Worm (Caenorhabditis elegans): ENCODE measurements around the gene T04C12.33.

T04C12.33 gene

DNA sequence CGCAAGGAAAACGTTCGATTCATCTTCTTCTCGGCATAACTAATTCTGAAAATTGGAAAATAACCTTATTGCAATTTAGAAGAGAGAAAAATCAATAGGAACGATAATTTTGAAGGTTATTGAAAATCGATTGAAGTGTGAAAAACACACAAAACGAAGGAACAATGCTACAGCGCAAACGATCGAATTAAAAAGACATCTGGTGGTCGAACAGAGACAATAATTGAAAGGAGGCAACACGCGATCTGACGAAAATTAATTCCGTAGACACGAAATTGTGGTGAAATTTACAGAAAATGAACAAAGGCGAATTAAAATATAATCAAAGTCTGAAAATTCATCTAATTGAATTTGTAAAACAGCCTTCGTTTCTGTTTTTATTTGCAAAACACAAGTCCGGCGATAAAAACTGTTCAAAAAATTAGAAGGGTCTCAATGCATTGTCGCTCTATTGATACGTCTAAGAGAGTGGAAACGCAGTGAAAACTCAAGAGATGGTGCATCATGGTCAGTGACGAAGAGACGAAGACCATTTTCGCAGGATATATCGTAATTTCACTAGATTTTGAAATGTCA, 12.6 kb upstream of the T04C12.33 start, which contains the start of gene pak-2 (continued):
- TF ChIP-seq die-1 (tag; optimal IDR thresholded peaks at IDR 0.05): no peak
- no peak for TF ChIP-seq repo-1 (tag; optimal IDR thresholded peaks at IDR 0.05)
- TF ChIP-seq ama-1 (optimal IDR thresholded peaks at IDR 0.05): no peak
- no peak for TF ChIP-seq ama-1 (GFP tag; optimal IDR thresholded peaks at IDR 0.05)
- no peak for TF ChIP-seq tbx-9 (tag; optimal IDR thresholded peaks at IDR 0.05; ENCODE audit: borderline replicate concordance)
- no peak for TF ChIP-seq lsy-27 (tag; optimal IDR thresholded peaks at IDR 0.05; ENCODE audit: borderline replicate concordance, insufficient read depth)
- no peak for TF ChIP-seq mxl-1 (tag; optimal IDR thresholded peaks at IDR 0.05)
- TF ChIP-seq F39B2.1 (GFP tag; IDR thresholded peaks at IDR 0.05): no peak
- peak; percentile 49 for TF ChIP-seq ztf-18 (tag; optimal IDR thresholded peaks at IDR 0.05)
- peak; percentile 58; the same call in 1 of the 2 replicates for TF ChIP-seq hmg-1.2 (GFP tag; IDR thresholded peaks at IDR 0.05)
- no peak for TF ChIP-seq ztf-28 (GFP tag; IDR thresholded peaks at IDR 0.05)
- no peak for TF ChIP-seq F55B11.4 (tag; optimal IDR thresholded peaks at IDR 0.05; ENCODE audit: borderline replicate concordance, insufficient read depth)
- no peak for TF ChIP-seq rec-8 (tag; optimal IDR thresholded peaks at IDR 0.05)

DNA sequence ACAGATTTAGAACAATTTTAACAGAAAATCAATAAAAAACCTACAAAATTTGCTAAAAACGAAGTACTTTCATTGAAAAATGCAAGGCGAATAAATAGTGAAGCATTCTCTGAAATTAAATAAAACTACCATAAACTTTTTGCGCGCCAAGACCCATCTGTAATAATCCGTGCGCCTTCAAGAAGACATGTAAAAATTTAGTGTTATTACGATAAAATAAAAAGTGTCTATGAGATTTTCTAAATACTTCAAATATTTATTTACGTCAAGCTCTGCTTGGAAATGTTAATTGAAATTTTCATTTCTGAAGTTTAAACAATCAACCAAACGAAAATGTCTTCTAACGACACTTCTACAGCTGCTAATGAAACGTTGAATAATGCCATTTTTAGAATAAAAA, 12.0 kb upstream of the T04C12.33 start, which contains the start of gene C45B11.9:
Gene C45B11.9, plus strand, starts transcription at position 301 of the 400 bp plus-strand sequence.
- TF ChIP-seq F52B5.7 (tag; optimal IDR thresholded peaks at IDR 0.05): no peak

DNA sequence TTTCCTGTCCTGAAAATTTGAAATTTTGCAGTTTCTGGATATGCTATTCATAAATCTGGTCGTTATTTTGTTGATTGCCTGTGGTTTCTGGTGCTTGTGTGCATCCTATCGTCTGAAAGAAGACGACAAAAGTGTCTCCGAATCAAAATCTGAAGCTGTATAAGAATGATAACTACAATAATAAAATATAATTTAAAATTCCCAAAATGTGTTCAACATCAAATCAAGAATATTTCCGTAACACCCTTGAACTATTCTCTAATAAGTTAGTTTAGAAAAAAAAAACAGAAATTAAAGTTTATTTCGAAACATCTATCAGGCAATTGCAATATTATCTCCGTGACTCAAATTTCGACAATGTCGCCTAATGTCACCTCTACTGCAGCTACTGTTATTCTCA, 11.5 kb upstream of the T04C12.33 start, which contains the start of gene C45B11.8:
Gene C45B11.8, plus strand, starts transcription at position 301 of the 400 bp plus-strand sequence.
- no peak for TF ChIP-seq F57A8.1 (GFP tag; optimal IDR thresholded peaks at IDR 0.05)
- TF ChIP-seq lsl-1 (GFP tag; optimal IDR thresholded peaks at IDR 0.05): no peak
- TF ChIP-seq mcd-1 (GFP tag; IDR thresholded peaks at IDR 0.05): no peak
- TF ChIP-seq B0336.3 (GFP tag; IDR thresholded peaks at IDR 0.05): no peak
- no peak for TF ChIP-seq nhr-27 (tag; optimal IDR thresholded peaks at IDR 0.05)
- no peak for TF ChIP-seq lin-35 (GFP tag; optimal IDR thresholded peaks at IDR 0.05)
- TF ChIP-seq unc-62 (GFP tag; optimal IDR thresholded peaks at IDR 0.05): no peak
- no peak for TF ChIP-seq rec-8 (tag; optimal IDR thresholded peaks at IDR 0.05)
- no peak for TF ChIP-seq ceh-79 (tag; optimal IDR thresholded peaks at IDR 0.05)

DNA sequence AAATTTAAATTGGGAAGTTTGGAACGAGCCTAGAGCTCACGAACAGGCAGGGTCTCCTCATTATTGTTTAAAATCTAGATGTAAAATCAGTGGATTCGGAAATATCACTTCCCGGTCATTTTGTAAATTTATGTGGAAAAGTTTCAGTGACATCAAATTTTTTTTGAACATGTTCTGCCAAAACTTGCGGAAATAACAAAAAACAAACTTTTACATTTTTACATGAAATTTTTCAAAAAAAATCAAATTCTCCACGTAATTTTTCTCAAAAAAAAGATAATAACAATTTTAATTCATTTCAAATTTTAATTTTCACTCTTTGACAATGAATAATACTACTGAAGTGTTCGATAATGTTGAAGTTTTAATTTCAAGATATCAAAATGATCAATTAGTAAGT, 10.5 kb upstream of the T04C12.33 start, which contains the start of gene C45B11.5:
Gene C45B11.5, plus strand, starts transcription at position 301 of the 400 bp plus-strand sequence.
- no peak for TF ChIP-seq B0261.1 (tag; optimal IDR thresholded peaks at IDR 0.05)
- TF ChIP-seq repo-1 (tag; optimal IDR thresholded peaks at IDR 0.05): no peak
- no peak for TF ChIP-seq snpc-1.3 (tag; optimal IDR thresholded peaks at IDR 0.05; ENCODE audit: insufficient read depth)
- no peak for TF ChIP-seq gei-17 (GFP tag; optimal IDR thresholded peaks at IDR 0.05)
- TF ChIP-seq lag-1 (GFP tag; IDR thresholded peaks at IDR 0.05): no peak
- no peak for TF ChIP-seq snpc-4 (GFP tag; optimal IDR thresholded peaks at IDR 0.05)
- TF ChIP-seq snpc-4 (tag; optimal IDR thresholded peaks at IDR 0.05): no peak
- no peak for TF ChIP-seq bed-1 (GFP tag; IDR thresholded peaks at IDR 0.05)
- no peak for TF ChIP-seq C06A6.2 (GFP tag; conservative IDR thresholded peaks at IDR 0.05)
- no peak for TF ChIP-seq tlf-1 (GFP tag; optimal IDR thresholded peaks at IDR 0.05)

DNA sequence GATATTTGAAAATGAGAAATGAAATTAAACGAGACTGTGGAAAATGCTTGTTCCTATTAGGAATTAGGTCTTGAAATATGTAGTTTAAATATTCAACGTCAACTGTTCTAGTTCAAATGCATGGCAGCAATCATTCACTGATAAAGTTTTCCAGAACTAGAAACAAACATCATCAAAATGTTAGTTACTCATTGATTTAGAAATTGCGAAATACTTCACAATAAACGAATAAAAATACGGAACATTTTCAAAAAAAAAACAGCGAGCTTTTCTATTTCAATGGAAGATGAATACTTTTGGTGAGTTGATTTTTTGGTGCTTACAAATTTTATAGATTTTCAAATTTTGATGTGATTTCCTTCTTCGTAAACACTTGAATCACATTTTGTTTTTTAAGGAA, 9.5 kb upstream of the T04C12.33 start, which contains the start of gene C45B11.2:
Gene C45B11.2, plus strand, starts transcription at position 173 of the 400 bp plus-strand sequence.
- TF ChIP-seq lsy-27 (tag; optimal IDR thresholded peaks at IDR 0.05; ENCODE audit: borderline replicate concordance, insufficient read depth): no peak
- TF ChIP-seq cebp-1 (GFP tag; IDR thresholded peaks at IDR 0.05): 0 out of 2 replicates have a peak, but pooled peaks have one; percentile 35
- TF ChIP-seq cebp-1 (tag; optimal IDR thresholded peaks at IDR 0.05): peak; percentile 83
- peak; percentile 7 for TF ChIP-seq nhr-80 (tag; optimal IDR thresholded peaks at IDR 0.05)
